Fruit fly (Drosophila melanogaster): ENCODE results near the gene noi.

Gene noi

dm6 chr3R:5591398-5591853 lies at the start of gene noi, which contains the start of gene Vha26:
Gene noi, minus strand, starts transcription at chr3R:5591459.
Gene Vha26, plus strand, starts transcription at chr3R:5591763.
- no peak for TF ChIP-seq CTCF (optimal IDR thresholded peaks at IDR 0.05)
- TF ChIP-seq CG8478 (optimal IDR thresholded peaks at IDR 0.05), result no peak

DNA sequence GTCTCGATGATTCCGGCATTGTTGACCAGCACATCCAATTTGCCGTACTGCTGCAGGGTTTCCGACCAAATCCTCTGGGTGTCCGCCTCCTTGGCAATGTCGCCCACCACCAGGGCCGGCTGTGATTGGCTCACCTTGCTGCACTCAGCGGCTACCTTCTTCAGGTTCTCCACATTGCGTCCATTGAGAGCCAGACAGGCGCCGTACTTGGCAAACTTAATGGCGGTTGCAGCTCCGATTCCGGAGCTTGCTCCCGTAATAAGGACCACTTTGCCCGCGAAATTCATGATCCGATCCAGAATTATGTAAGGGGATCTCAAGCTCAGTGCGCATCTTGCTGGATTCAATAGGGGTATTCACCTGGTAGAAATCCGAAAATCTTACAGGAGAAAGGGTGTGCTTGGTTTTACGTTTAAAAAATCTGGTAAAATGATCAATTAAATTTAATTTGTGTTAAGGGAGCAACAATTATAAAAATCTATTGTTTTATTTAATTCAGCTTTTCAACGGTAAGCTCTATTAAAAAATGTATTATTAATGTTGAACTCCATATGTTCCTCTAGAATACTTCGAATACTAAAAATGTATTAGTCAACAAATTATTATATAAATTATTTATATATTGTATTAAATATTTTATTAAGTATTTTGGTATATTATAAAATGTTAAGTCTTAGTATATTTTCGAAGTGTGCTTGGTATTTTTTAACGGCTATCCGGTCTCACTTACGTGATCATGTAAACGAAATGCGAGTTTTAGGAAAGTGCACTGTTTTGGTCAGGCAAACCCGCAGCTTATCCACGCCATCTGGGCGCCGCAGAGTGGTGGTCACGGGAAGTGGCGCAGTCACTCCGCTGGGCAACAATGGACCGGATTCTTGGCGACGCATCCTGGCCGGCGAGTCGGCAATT lies 45.5 kb upstream of the noi start, which contains the start of the genes CG31548 and CG12170:
CG31548 (minus strand) TSS at position 334 of the 912 bp plus-strand sequence.
CG12170 (plus strand) TSS at position 716 of the 912 bp plus-strand sequence.
- TF ChIP-seq CG8478 (optimal IDR thresholded peaks at IDR 0.05) (no peak), CTCF (optimal IDR thresholded peaks at IDR 0.05) (no peak)

dm6 chr3R:5635524-5635923 lies 44.3 kb upstream of the noi start, which contains the start of gene CG31546:
Gene CG31546, minus strand, starts transcription at chr3R:5635624.
- TF ChIP-seq CG8478 (optimal IDR thresholded peaks at IDR 0.05), result no peak
- TF ChIP-seq CTCF (optimal IDR thresholded peaks at IDR 0.05), result no peak

DNA sequence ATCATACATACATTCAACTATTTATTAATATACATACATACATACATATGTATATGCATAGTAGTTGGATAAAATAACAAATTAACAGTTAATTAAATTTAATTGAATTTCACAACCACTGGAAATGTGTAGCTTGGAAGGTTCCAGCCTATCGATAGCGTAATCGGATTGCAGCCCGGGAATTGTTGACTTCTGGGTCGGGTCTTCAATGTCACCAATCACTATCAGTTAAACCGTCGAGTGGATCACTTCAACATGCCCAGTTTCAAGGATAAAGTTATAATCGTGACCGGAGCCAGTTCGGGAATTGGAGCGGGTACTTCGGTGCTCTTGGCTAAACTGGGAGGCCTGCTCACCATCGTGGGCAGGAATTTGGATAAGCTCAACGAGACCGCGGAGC lies 42.2 kb upstream of the noi start, which contains the start of gene CG12171:
CG12171 (plus strand) TSS at position 191 of the 400 bp plus-strand sequence.
- no peak for TF ChIP-seq CG8478 (optimal IDR thresholded peaks at IDR 0.05)
- no peak for TF ChIP-seq CTCF (optimal IDR thresholded peaks at IDR 0.05)

DNA sequence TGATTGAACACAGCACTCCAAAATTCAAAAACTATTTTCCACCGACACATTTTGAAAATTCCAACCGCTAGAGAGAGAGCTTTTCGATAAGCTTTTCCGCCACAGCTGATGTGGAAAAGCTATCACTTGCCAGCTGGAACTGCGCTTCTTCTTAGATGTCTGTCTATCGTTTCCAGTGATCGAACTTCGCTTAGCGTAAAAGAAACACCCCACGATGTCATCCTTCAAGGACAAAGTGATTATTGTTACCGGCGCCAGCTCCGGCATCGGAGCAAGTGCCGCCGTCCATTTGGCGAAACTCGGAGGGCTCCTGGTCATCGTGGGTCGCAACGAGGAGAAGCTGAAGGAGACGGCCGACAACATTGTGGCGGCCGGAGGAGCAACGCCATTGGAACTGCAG lies 40.9 kb upstream of the noi start, which contains the start of gene CG31549:
CG31549 (plus strand) TSS at position 11 of the 400 bp plus-strand sequence.
- TF ChIP-seq CTCF (optimal IDR thresholded peaks at IDR 0.05) (no peak), CG8478 (optimal IDR thresholded peaks at IDR 0.05) (no peak)

DNA sequence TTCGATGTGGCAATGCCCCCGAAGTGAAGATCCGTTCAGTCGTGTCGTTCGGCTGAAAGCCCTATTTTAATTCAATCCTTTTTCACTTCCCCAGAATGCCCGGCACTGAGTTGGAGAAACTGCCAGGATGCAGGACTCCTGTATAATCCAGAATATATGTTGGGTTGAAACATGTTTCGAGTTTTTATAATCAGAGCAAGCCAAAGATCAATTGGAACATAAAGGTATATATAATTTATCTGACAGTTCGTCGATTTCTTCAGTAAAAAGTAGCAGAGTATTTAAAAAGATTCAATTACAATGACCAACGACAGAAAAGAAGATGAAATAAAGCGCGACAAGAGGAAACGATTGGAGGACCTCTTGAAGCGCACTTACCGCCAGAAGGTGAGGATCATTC lies 36.3 kb upstream of the noi start, which contains the start of gene CG31551:
CG31551 (plus strand) TSS at position 301 of the 400 bp plus-strand sequence.
- TF ChIP-seq CG8478 (optimal IDR thresholded peaks at IDR 0.05), result no peak
- no peak for TF ChIP-seq CTCF (optimal IDR thresholded peaks at IDR 0.05)

dm6 chr3R:5624115-5624878 lies 33.0 kb upstream of the noi start, which contains the start of the genes Dph4, Spec2 and RpL13A:
Gene Dph4, minus strand, starts transcription at chr3R:5624125.
Gene Spec2, minus strand, starts transcription at chr3R:5624125.
Gene RpL13A, plus strand, starts transcription at chr3R:5624474.
- TF ChIP-seq CTCF (optimal IDR thresholded peaks at IDR 0.05) (peak; percentile 47 to 55), CG8478 (optimal IDR thresholded peaks at IDR 0.05) (no peak)

dm6 chr3R:5622985-5623630 lies 31.8 kb upstream of the noi start:
- TF ChIP-seq CTCF (optimal IDR thresholded peaks at IDR 0.05) (no peak), CG8478 (optimal IDR thresholded peaks at IDR 0.05) (no peak)

- TF ChIP-seq CTCF (optimal IDR thresholded peaks at IDR 0.05) (no peak), CG8478 (optimal IDR thresholded peaks at IDR 0.05) (no peak)
Observed at dm6 chr3R:5622406-5622752, 31.1 kb upstream of the noi start.

DNA sequence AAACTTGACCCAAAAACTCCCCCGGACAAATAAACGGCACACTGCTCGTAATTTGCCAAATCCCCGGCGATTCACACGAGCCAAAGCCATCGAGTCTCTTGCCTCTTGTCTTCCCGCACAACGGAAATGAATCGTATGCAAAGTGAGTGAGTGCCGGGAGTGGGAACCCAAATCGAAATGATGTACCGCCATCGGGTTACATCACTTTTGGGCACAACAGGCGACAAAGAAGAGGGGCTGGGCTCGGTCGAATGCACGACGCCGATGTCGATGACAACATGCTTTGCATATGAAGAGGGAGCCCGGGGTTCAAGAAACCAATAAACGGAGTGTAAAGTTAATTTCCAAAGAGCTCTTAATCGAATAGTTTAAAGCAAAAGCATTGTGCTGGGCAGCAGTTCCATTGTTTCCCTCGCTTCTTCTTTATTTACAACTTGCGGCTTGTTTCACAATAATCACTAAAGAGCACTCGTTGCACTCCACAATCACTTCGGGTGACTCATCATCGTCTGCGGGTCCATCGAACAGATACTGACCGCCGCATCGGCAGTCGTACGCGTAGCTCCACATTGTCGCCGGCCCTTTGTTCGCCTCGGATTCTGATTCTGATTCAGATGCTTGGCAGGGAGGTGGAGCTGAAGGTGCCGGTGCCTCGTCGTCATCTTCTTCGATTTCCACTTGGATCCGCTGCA lies 30.6 kb upstream of the noi start:
- TF ChIP-seq CTCF (optimal IDR thresholded peaks at IDR 0.05) (no peak), CG8478 (optimal IDR thresholded peaks at IDR 0.05) (no peak)

DNA sequence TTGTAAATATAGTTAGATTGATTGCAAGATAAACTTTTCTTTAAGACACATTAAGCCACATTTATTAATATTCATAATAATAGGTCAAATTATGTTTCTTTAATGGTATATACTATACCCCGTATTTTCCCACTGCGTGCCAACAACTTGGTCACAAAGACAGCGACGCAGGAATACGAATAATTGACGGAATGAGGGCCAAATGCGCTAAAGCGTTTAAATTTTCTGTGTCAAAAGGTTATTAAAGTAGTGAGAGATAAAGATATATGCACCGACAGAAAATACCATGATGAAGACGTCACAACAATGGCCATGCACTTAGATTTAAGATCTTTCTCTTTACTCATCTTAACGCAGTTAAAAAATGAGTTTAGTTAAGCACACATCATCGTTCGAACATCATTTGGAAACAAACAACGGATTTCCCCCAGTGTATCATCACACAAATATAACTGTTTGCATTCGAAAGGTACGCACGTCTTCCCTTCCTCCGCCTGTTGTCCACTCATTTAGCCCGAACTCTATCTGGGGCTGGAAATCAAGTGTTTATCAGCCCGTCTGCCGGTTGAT lies 29.2 kb upstream of the noi start:
- TF ChIP-seq CG8478 (optimal IDR thresholded peaks at IDR 0.05) (no peak), CTCF (optimal IDR thresholded peaks at IDR 0.05) (no peak)

DNA sequence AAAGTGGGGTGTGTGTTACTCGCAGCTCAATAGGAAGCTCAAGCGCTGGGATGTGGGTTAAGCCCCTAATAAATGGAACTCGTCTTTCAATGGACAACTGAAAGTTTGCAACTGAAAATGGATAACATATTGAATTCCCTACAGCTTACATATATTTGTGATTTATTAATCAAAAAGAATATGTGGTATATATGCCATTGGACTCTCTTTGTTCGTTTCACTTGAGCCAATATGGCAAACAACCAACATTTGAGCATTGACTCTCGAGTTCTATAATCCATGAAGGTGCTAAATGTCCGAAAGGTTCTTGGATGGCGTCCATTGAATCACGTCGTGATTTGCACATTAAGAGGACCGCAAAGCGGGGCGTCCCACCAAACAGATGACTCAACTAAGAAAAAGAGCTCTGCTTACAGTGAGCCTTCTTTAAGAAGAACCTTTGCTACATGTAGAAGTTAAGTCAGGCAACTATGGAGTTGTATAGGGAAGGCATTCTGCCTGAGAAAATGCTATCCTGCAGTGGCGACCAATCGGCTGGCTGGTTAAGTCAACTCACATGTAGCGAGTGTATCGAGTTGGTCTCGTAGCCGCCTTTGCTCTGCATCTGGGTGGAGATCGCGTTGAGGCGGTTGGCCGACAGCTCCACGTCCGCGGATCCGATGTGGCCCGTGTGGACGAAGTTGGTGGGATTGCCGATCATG lies 26.8 kb upstream of the noi start:
- no peak for TF ChIP-seq CG8478 (optimal IDR thresholded peaks at IDR 0.05)
- no peak for TF ChIP-seq CTCF (optimal IDR thresholded peaks at IDR 0.05)

DNA sequence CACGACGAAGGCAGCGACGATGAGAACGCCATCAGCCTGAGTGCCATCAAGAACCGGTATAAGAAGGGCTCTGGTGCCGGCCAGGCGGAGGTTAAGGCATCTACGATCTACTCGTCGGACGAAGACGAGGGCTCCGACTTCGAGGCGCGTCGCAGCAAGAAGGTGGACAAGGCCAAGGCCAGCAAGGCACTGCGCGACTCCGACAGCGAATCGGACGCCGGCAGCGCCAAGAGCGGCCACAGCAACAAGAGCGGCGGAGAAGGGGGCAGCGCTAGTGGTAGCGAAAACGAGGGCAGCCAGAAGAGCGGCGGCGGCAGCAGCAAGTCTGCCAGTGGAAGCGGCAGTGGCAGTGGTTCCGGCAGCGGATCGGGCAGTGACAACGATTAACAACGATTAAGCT lies 24.2 kb upstream of the noi start:
- no peak for TF ChIP-seq CG8478 (optimal IDR thresholded peaks at IDR 0.05)
- TF ChIP-seq CTCF (optimal IDR thresholded peaks at IDR 0.05), result no peak
